Worm (Caenorhabditis elegans): ENCODE data around the gene nlp-66.
A peak's percentile ranks its signal among the peaks of the same experiment; 100 is the strongest.

nlp-66 gene

DNA sequence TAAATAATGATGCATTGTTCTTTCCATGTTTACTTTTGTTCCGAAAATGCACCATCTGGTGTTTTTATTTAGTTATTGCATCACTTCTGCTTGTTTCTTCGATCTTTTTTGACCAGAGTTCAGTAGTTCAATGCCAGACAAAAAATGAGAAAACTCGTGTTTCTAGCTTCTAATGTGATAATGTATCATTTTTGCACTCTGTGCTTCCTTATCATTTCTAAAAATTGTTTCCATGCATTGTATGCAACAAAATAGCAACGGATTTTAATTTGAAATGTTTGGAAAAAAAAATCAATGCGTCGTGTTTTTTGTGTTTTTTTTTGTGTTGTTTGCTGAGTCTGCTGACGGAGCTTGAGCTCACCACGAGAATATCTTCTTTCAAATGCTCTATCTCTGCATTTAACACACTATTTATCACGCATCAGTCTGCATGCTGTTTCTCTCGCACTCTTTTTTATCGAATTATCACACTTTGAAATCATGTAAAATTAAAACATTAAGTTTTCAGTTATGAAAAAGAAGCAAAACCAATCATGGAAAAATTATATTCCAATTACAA is 36.4 kb downstream of the nlp-66 start, which contains the start of gene sulp-7:
TSS of gene sulp-7 (plus strand) at position 509 of the 559 bp plus-strand sequence.
- TF ChIP-seq nhr-28 (tag; optimal IDR thresholded peaks at IDR 0.05): peak; percentile 44
- peak in 1 of 2 experiments; percentile 20 for TF ChIP-seq daf-16 (GFP tag; optimal IDR thresholded peaks at IDR 0.05)
- TF ChIP-seq daf-16 (tag; optimal IDR thresholded peaks at IDR 0.05): peak; percentile 44
- peak; percentile 9 for TF ChIP-seq mxl-3 (GFP tag; optimal IDR thresholded peaks at IDR 0.05)
- peak; percentile 33 for TF ChIP-seq pqm-1 (tag; optimal IDR thresholded peaks at IDR 0.05)
- TF ChIP-seq hlh-11 (tag; optimal IDR thresholded peaks at IDR 0.05): peak; percentile 11
- no peak for TF ChIP-seq F49E8.2 (tag; optimal IDR thresholded peaks at IDR 0.05; ENCODE audit: borderline replicate concordance)
- TF ChIP-seq nhr-42 (GFP tag; IDR thresholded peaks at IDR 0.05): no peak
- TF ChIP-seq fos-1 (tag; optimal IDR thresholded peaks at IDR 0.05): no peak
- peak; percentile 65 for TF ChIP-seq hlh-30 (tag; optimal IDR thresholded peaks at IDR 0.05; ENCODE audit: insufficient read depth)

DNA sequence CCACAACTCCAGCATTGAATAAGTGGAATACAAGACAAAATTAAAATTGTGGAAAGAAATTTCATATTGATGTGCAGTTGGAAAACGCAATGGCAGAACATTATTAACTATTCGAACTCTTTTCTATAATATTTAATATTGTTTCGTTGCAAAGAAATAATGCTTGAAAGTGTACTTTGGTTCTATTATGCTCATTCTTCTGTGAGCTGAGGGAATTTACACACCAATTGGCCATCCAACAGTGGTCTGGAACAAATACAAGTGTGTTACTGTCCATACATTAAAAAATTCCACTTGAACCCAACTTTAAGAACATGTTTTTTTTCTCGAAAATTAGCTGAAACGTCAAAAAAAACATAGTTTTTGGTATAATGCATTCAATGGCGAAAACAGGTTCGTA is 37.0 kb downstream of the nlp-66 start, which contains the start of gene W04G3.13:
TSS of gene W04G3.13 (minus strand) at position 101 of the 400 bp plus-strand sequence.
- TF ChIP-seq lim-7 (GFP tag; IDR thresholded peaks at IDR 0.05): no peak
- TF ChIP-seq zfp-2 (tag; optimal IDR thresholded peaks at IDR 0.05): no peak

- peak; percentile 34 for TF ChIP-seq aha-1 (tag)
- no peak for TF ChIP-seq mdt-29 (GFP tag; IDR thresholded peaks at IDR 0.05)
These were observed 38.5 kb downstream of the nlp-66 start, which contains the start of gene W04G3.10 for ce11 chrX:11078150-11078549. TSS of gene W04G3.10 (minus strand) at chrX:11078250.

DNA sequence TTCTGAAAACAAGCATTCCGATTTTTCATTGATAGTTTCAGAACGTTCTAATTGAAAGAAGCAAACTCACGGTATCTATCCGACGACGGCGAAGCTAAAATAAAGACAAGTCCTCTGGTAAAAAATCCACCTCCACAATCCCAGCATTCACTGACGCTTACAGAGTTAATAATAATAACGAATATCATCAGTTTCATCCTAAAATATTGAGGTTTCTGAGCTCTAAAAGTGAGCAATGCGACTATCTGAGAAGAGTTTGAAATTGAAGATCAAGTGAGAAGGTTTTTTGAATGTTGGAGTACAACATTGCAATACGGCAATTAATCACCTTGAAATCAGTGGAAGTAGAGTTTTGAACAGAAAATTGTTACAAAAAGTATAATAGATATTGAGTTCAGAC is 40.1 kb downstream of the nlp-66 start, which contains the start of gene W04G3.12:
TSS of gene W04G3.12 (minus strand) at position 311 of the 400 bp plus-strand sequence.
- TF ChIP-seq ceh-32 (tag; optimal IDR thresholded peaks at IDR 0.05; ENCODE audit: poor library complexity) (no peak), unc-62 (GFP tag; optimal IDR thresholded peaks at IDR 0.05 in 1 of 2) (peak in 1 of 2 experiments; percentile 94), unc-62 (tag; optimal IDR thresholded peaks at IDR 0.05) (no peak)

- TF ChIP-seq aha-1 (tag) (peak; percentile 16), tra-1 (GFP tag; IDR thresholded peaks at IDR 0.05) (no peak)
These were observed 43.3 kb downstream of the nlp-66 start, which contains the start of gene W04G3.5 for ce11 chrX:11073358-11073757. TSS of gene W04G3.5 (plus strand) at chrX:11073658.

DNA sequence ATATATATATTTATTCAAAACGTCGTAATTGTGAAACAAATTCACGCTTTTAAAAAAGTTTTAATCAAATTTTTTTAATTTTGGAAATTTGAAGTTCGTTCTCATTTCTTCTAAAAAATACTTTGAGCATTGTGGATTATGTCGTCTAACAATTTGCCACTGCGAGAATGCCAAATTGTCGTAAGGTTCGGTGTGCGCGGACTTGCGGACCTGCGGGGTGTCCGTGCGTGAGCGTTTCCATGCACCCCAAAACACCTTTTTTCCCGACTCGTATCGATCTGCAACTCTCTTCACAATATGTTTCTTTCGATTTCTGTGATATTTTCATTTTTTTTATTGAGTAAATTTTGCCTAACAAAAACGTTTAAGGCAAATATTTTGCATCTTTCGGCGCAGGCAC is 43.9 kb downstream of the nlp-66 start:
- TF ChIP-seq F10B5.3 (tag; optimal IDR thresholded peaks at IDR 0.05) (no peak), daf-16 (GFP tag; optimal IDR thresholded peaks at IDR 0.05) (no peak), daf-16 (tag; optimal IDR thresholded peaks at IDR 0.05) (peak; percentile 41), unc-39 (tag; optimal IDR thresholded peaks at IDR 0.05) (no peak), hmg-1.1 (GFP tag; IDR thresholded peaks at IDR 0.05) (peak; percentile 32; the same call in 1 of the 2 replicates), Y75B8A.6 (GFP tag; IDR thresholded peaks at IDR 0.05) (no peak), dpl-1 (GFP tag; optimal IDR thresholded peaks at IDR 0.05) (no peak)

- TF ChIP-seq mdl-1 (tag; optimal IDR thresholded peaks at IDR 0.05) (peak in 1 of 2 experiments; percentile 26), nhr-11 (tag; optimal IDR thresholded peaks at IDR 0.05) (no peak), R02D3.7 (tag; optimal IDR thresholded peaks at IDR 0.05) (no peak), dpl-1 (GFP tag; optimal IDR thresholded peaks at IDR 0.05) (no peak), ZK546.5 (tag; optimal IDR thresholded peaks at IDR 0.05) (no peak), zip-11 (GFP tag; IDR thresholded peaks at IDR 0.05) (no peak), lin-38 (GFP tag; IDR thresholded peaks at IDR 0.05) (no peak), egl-43 (GFP tag; IDR thresholded peaks at IDR 0.05) (no peak), ceh-62 (tag; optimal IDR thresholded peaks at IDR 0.05) (no peak), Y48G9A.11 (GFP tag; IDR thresholded peaks at IDR 0.05) (no peak), sdz-12 (GFP tag; optimal IDR thresholded peaks at IDR 0.05) (no peak), hmg-1.1 (GFP tag; IDR thresholded peaks at IDR 0.05) (peak; percentile 64; the same call in 1 of the 2 replicates), ces-1 (GFP tag; optimal IDR thresholded peaks at IDR 0.05) (no peak), lin-39 (tag; optimal IDR thresholded peaks at IDR 0.05) (no peak), ceh-32 (tag; optimal IDR thresholded peaks at IDR 0.05; ENCODE audit: poor library complexity) (no peak), arid-1 (GFP tag; conservative IDR thresholded peaks at IDR 0.05) (no peak), F49E8.2 (tag; optimal IDR thresholded peaks at IDR 0.05; ENCODE audit: borderline replicate concordance) (no peak), vab-7 (GFP tag; IDR thresholded peaks at IDR 0.05) (0 out of 2 replicates have a peak, but pooled peaks have one; percentile 18), ceh-20 (GFP tag; IDR thresholded peaks at IDR 0.05) (peak; percentile 43; the same call in 1 of the 2 replicates), madf-9 (GFP tag; conservative IDR thresholded peaks at IDR 0.05) (no peak), mdt-29 (GFP tag; IDR thresholded peaks at IDR 0.05) (no peak)
These were observed 48.3 kb downstream of the nlp-66 start, which contains the start of gene apt-9 for ce11 chrX:11068334-11068733. TSS of gene apt-9 (plus strand) at chrX:11068527.
